Fruit fly (Drosophila melanogaster) whole organism: Measurements from ENCODE around the gene Grd.
"Not testable (repeated sequence)": the region's sequence is repeated elsewhere in the genome, so short reads cannot be mapped to it uniquely, and the experiment has no call there.

Source experiments
- CG8478 ChIP-seq: fragments of >200 bp; optimal IDR thresholded peaks from 2 replicates; lab custom pipeline; 2018; ENCODE audit warnings: inconsistent platforms
- Dll ChIP-seq: fragments of >200 bp; optimal IDR thresholded peaks from 2 replicates; lab custom pipeline; 2017
- EcR ChIP-seq, 2 experiments: fragments of >200 bp; optimal IDR thresholded peaks; 2 replicates each; lab custom pipeline; 2017; ENCODE audit warnings: missing biosample characterization in 2 of 2, missing genetic modification characterization in 2 of 2, missing genetic modification reagents in 2 of 2
- pan ChIP-seq: fragments of >200 bp; optimal IDR thresholded peaks from 2 replicates; lab custom pipeline; 2017
- psq ChIP-seq: fragments of >200 bp; optimal IDR thresholded peaks from 2 replicates; lab custom pipeline; 2017
- usp ChIP-seq: fragments of >200 bp; optimal IDR thresholded peaks from 2 replicates; lab custom pipeline; 2017; ENCODE audit warnings: missing biosample characterization, missing genetic modification characterization, mixed read lengths

Grd gene

dm6 chr3L:17835074-17835473 lies 11.9 kb downstream of the Grd start, which contains the start of gene CG32189:
TSS of gene CG32189 (minus strand) at chr3L:17835174.
- TF ChIP-seq CG8478 (lab: Kevin White, UChicago) (no peak), EcR (GFP tag; optimal IDR thresholded peaks at IDR 0.05; lab: Kevin White, UChicago) (no peak), Dll (lab: Kevin White, UChicago) (no peak), usp (GFP tag; lab: Kevin White, UChicago) (no peak), psq (no peak), pan (lab: Kevin White, UChicago) (no peak)

dm6 chr3L:17841085-17841606 lies 18.0 kb downstream of the Grd start, which contains the start of gene CG5577:
TSS of gene CG5577 (minus strand) at chr3L:17841427.
- TF ChIP-seq psq, result no peak
- TF ChIP-seq usp (GFP tag; lab: Kevin White, UChicago), result no peak
- no peak for TF ChIP-seq Dll (lab: Kevin White, UChicago)
- no peak for TF ChIP-seq EcR (GFP tag; optimal IDR thresholded peaks at IDR 0.05; lab: Kevin White, UChicago)
- TF ChIP-seq pan (lab: Kevin White, UChicago), result no peak
- TF ChIP-seq CG8478 (lab: Kevin White, UChicago), result no peak

- TF ChIP-seq usp (GFP tag; lab: Kevin White, UChicago), result no peak
- TF ChIP-seq psq, result no peak
- no peak for TF ChIP-seq Dll (lab: Kevin White, UChicago)
- TF ChIP-seq pan (lab: Kevin White, UChicago), result no peak
- TF ChIP-seq EcR (GFP tag; optimal IDR thresholded peaks at IDR 0.05; lab: Kevin White, UChicago), result no peak
- TF ChIP-seq CG8478 (lab: Kevin White, UChicago), result no peak
Observed at dm6 chr3L:17842892-17843703, 20.0 kb downstream of the Grd start, which contains the start of gene CG5567. TSS of gene CG5567 (minus strand) at chr3L:17843544.

- no peak for TF ChIP-seq CG8478 (lab: Kevin White, UChicago)
- no peak for TF ChIP-seq pan (lab: Kevin White, UChicago)
- TF ChIP-seq Dll (lab: Kevin White, UChicago), result no peak
- TF ChIP-seq psq, result no peak
Observed at dm6 chr3L:17846169-17846981, 23.2 kb downstream of the Grd start, which contains the start of the genes MED19 and CG7430. TSS of gene MED19 (minus strand) at chr3L:17846501. TSS of gene CG7430 (plus strand) at chr3L:17846916.

- TF ChIP-seq EcR (GFP tag; optimal IDR thresholded peaks at IDR 0.05; lab: Kevin White, UChicago) (no peak), usp (GFP tag; lab: Kevin White, UChicago) (no peak), pan (lab: Kevin White, UChicago) (no peak), psq (no peak), CG8478 (lab: Kevin White, UChicago) (no peak), Dll (lab: Kevin White, UChicago) (no peak)
Observed at dm6 chr3L:17846982-17847355, 23.8 kb downstream of the Grd start.

- TF ChIP-seq Dll (lab: Kevin White, UChicago), result no peak
- no peak for TF ChIP-seq psq
Observed at dm6 chr3L:17849517-17849916, 26.4 kb downstream of the Grd start, which contains the start of gene TrpRS-m. TSS of gene TrpRS-m (plus strand) at chr3L:17849727.

dm6 chr3L:17856655-17857479 lies 33.7 kb downstream of the Grd start, which contains the start of gene CG5535:
TSS of gene CG5535 (minus strand) at chr3L:17856794.
- no peak for TF ChIP-seq Dll (lab: Kevin White, UChicago)
- no peak for TF ChIP-seq psq
- TF ChIP-seq usp (GFP tag; lab: Kevin White, UChicago), result no peak

dm6 chr3L:17858174-17858573 lies 35.0 kb downstream of the Grd start, which contains the start of gene CG34002:
TSS of gene CG34002 (plus strand) at chr3L:17858474.
- not testable (repeated sequence) for TF ChIP-seq psq; usp (GFP tag; lab: Kevin White, UChicago); Dll (lab: Kevin White, UChicago)

dm6 chr3L:17878781-17879360 lies 55.7 kb downstream of the Grd start, which contains the start of gene CG7408:
TSS of gene CG7408 (plus strand) at chr3L:17879096.
- TF ChIP-seq Dll (lab: Kevin White, UChicago), result no peak
- no peak for TF ChIP-seq pan (lab: Kevin White, UChicago)
- TF ChIP-seq usp (GFP tag; lab: Kevin White, UChicago), result no peak
- no peak for TF ChIP-seq psq
- no peak for TF ChIP-seq EcR (GFP tag; optimal IDR thresholded peaks at IDR 0.05; lab: Kevin White, UChicago)
- TF ChIP-seq CG8478 (lab: Kevin White, UChicago), result no peak

- TF ChIP-seq CG8478 (lab: Kevin White, UChicago) (no peak), Dll (lab: Kevin White, UChicago) (no peak), EcR (GFP tag; optimal IDR thresholded peaks at IDR 0.05; lab: Kevin White, UChicago) (no peak), pan (lab: Kevin White, UChicago) (no peak)
Observed at dm6 chr3L:17884276-17884675, 61.1 kb downstream of the Grd start, which contains the start of gene CG5506. TSS of gene CG5506 (minus strand) at chr3L:17884376.
